Worm (Caenorhabditis elegans) whole organism, midembryonic: ENCODE results near the gene fars-3.
A peak's percentile ranks its signal among the peaks of the same experiment; 100 is the strongest.

Experiments used
- T22C8.4 ChIP-seq: fragments of 200-800 bp; sonication (Bioruptor generic); IDR thresholded peaks from 2 replicates; pipeline ENCODE4 v1.3.6; 2022; ENCODE audit warnings: missing genetic modification characterization, missing compliant biosample characterization
- cog-1 ChIP-seq: sonication (generic microtip); optimal IDR thresholded peaks from 2 replicates; lab custom pipeline; 2016; ENCODE audit warnings: missing genetic modification characterization, missing compliant biosample characterization
- flt-1 ChIP-seq: fragments of 200-800 bp; sonication (Bioruptor generic); IDR thresholded peaks from 2 replicates; pipeline ENCODE4 v1.3.6; 2022; ENCODE audit warnings: missing genetic modification characterization, missing compliant biosample characterization
- klf-2 ChIP-seq: fragments of 200-800 bp; sonication (Bioruptor generic); conservative IDR thresholded peaks from 2 replicates; pipeline ENCODE4 v1.3.6; 2022; ENCODE audit warnings: missing genetic modification reagents, missing genetic modification characterization, missing compliant biosample characterization
- med-1 ChIP-seq: sonication (generic microtip); optimal IDR thresholded peaks from 2 replicates; lab custom pipeline; 2017; ENCODE audit warnings: missing genetic modification characterization, mild to moderate bottlenecking, missing compliant biosample characterization, antibody characterized with exemption, missing genetic modification reagents; ENCODE audit not compliant: insufficient read depth
- tab-1 ChIP-seq: fragments of 200-800 bp; sonication (Bioruptor generic); IDR thresholded peaks from 2 replicates; pipeline ENCODE4 v1.3.6; 2022; ENCODE audit warnings: missing genetic modification characterization, missing compliant biosample characterization
- ztf-23 ChIP-seq: fragments of 200-800 bp; sonication (Bioruptor generic); IDR thresholded peaks from 2 replicates; pipeline ENCODE4 v1.3.6; 2022; ENCODE audit warnings: missing genetic modification reagents, missing genetic modification characterization, missing compliant biosample characterization
- ztf-29 ChIP-seq: fragments of 200-800 bp; sonication (Bioruptor generic); IDR thresholded peaks from 2 replicates; pipeline ENCODE4 v1.3.6; 2022; ENCODE audit warnings: missing genetic modification reagents, missing genetic modification characterization, missing compliant biosample characterization

ce11 chrII:8457438-8457837 is 7.2 kb upstream of the fars-3 start, which contains the start of gene zyg-9:
- TF ChIP-seq klf-2 (GFP tag; lab: Robert Waterston, UW) (no peak), ztf-29 (GFP tag; lab: Robert Waterston, UW) (no peak), flt-1 (GFP tag; lab: Robert Waterston, UW) (no peak), med-1 (no peak), cog-1 (tag; lab: Kevin White, UChicago) (no peak), tab-1 (GFP tag; lab: Robert Waterston, UW) (no peak), ztf-23 (no peak), T22C8.4 (GFP tag; lab: Robert Waterston, UW) (0 out of 2 replicates have a peak, but pooled peaks have one; percentile 14)
